Worm (Caenorhabditis elegans): ENCODE results near the gene idpa-2.

Gene idpa-2

DNA sequence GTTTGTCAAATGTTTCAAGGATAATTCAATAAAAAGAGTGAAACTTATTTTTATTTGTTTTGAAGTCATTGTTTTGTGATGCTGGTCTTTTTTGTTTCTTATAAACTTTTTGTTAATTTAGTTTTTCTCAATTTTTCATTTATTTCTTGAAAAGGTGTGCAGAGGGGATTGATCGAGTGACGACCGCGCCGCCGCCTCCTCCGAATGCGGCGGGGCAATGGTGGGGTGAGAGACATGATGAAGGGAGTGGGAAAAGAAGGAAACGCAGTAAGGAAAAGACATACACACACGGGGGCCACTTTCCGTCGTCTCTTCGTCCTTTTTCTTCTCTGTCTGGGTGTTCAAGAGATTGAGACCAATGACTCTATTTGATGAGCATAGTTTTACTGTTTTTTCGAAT is 23.2 kb downstream of the idpa-2 start (continued):
- TF ChIP-seq pag-3 (tag; optimal IDR thresholded peaks at IDR 0.05; ENCODE audit: borderline replicate concordance, insufficient read depth): no peak
- no peak for TF ChIP-seq egl-27 (tag; optimal IDR thresholded peaks at IDR 0.05)
- TF ChIP-seq ets-5 (GFP tag; IDR thresholded peaks at IDR 0.05): no peak
- no peak for TF ChIP-seq nhr-84 (tag; optimal IDR thresholded peaks at IDR 0.05)
- TF ChIP-seq irx-1 (tag; optimal IDR thresholded peaks at IDR 0.05): no peak
- TF ChIP-seq lin-14 (GFP tag; optimal IDR thresholded peaks at IDR 0.05): peak; percentile 60
- TF ChIP-seq tlp-1 (tag; optimal IDR thresholded peaks at IDR 0.05): no peak
- no peak for TF ChIP-seq mab-9 (GFP tag; IDR thresholded peaks at IDR 0.05)
- no peak for TF ChIP-seq unc-130 (tag; optimal IDR thresholded peaks at IDR 0.05)
- TF ChIP-seq fkh-8 (tag; optimal IDR thresholded peaks at IDR 0.05): no peak
- peak in 1 of 3 experiments; percentile 4 for TF ChIP-seq dpl-1 (GFP tag; optimal IDR thresholded peaks at IDR 0.05)
- TF ChIP-seq lin-39 (tag; optimal IDR thresholded peaks at IDR 0.05): no peak
- TF ChIP-seq nhr-47 (tag; optimal IDR thresholded peaks at IDR 0.05): no peak
- no peak for TF ChIP-seq lir-3 (tag; optimal IDR thresholded peaks at IDR 0.05; ENCODE audit: poor library complexity)
- no peak for TF ChIP-seq zip-4 (GFP tag; optimal IDR thresholded peaks at IDR 0.05)
- no peak for TF ChIP-seq unc-98 (GFP tag; IDR thresholded peaks at IDR 0.05)
- TF ChIP-seq ztf-4 (tag; optimal IDR thresholded peaks at IDR 0.05): no peak
- TF ChIP-seq mdl-1 (tag; optimal IDR thresholded peaks at IDR 0.05): no peak
- TF ChIP-seq skn-1 (tag; optimal IDR thresholded peaks at IDR 0.05): no peak
- peak in 1 of 2 experiments; percentile 35 for TF ChIP-seq lin-35 (GFP tag; optimal IDR thresholded peaks at IDR 0.05)
- no peak for TF ChIP-seq C34B4.2 (tag; optimal IDR thresholded peaks at IDR 0.05)
- TF ChIP-seq ceh-90 (tag; optimal IDR thresholded peaks at IDR 0.05): no peak
- peak; percentile 18 for TF ChIP-seq F16B12.6 (tag; optimal IDR thresholded peaks at IDR 0.05)
- no peak for TF ChIP-seq isw-1 (GFP tag; IDR thresholded peaks at IDR 0.05)
- no peak for TF ChIP-seq elt-2 (tag; optimal IDR thresholded peaks at IDR 0.05)
- TF ChIP-seq egl-13 (tag; optimal IDR thresholded peaks at IDR 0.05): no peak
- no peak for TF ChIP-seq pqm-1 (tag; optimal IDR thresholded peaks at IDR 0.05)
- TF ChIP-seq fkh-4 (tag; optimal IDR thresholded peaks at IDR 0.05; ENCODE audit: borderline replicate concordance): no peak
- no peak for TF ChIP-seq C04F5.9 (tag; optimal IDR thresholded peaks at IDR 0.05)
- TF ChIP-seq lin-15B (tag; optimal IDR thresholded peaks at IDR 0.05): no peak
- TF ChIP-seq nhr-85 (tag): no peak
- no peak for TF ChIP-seq aly-2 (tag; optimal IDR thresholded peaks at IDR 0.05)
- TF ChIP-seq unc-30 (tag; optimal IDR thresholded peaks at IDR 0.05): no peak
- no peak for TF ChIP-seq snpc-4 (tag; optimal IDR thresholded peaks at IDR 0.05)
- TF ChIP-seq zag-1 (tag; optimal IDR thresholded peaks at IDR 0.05): no peak
- TF ChIP-seq alr-1 (tag; optimal IDR thresholded peaks at IDR 0.05; ENCODE audit: borderline replicate concordance): no peak
- no peak for TF ChIP-seq hlh-17 (GFP tag; optimal IDR thresholded peaks at IDR 0.05; ENCODE audit: borderline replicate concordance)
- no peak for TF ChIP-seq unc-62 (GFP tag; optimal IDR thresholded peaks at IDR 0.05)
- peak; percentile 12 for TF ChIP-seq nhr-20 (tag; optimal IDR thresholded peaks at IDR 0.05)
- TF ChIP-seq aha-1 (tag; optimal IDR thresholded peaks at IDR 0.05): no peak
- TF ChIP-seq pax-3 (tag; optimal IDR thresholded peaks at IDR 0.05): no peak
- TF ChIP-seq ces-1 (GFP tag; optimal IDR thresholded peaks at IDR 0.05): no peak
- no peak for TF ChIP-seq sox-4 (tag; optimal IDR thresholded peaks at IDR 0.05)
- no peak for TF ChIP-seq dsc-1 (tag; optimal IDR thresholded peaks at IDR 0.05)
- TF ChIP-seq sptf-1 (tag; optimal IDR thresholded peaks at IDR 0.05): no peak
- TF ChIP-seq nhr-12 (tag; optimal IDR thresholded peaks at IDR 0.05): no peak
- no peak for TF ChIP-seq hlh-4 (tag; optimal IDR thresholded peaks at IDR 0.05)
- TF ChIP-seq snu-23 (GFP tag; optimal IDR thresholded peaks at IDR 0.05): peak; percentile 31
